Fruit fly (Drosophila melanogaster): ENCODE results near the gene CG4367.

The CG4367 gene

dm6 chr3R:20285678-20286449, 18.9 kb downstream of the CG4367 start (continued):
- peak; percentile 5 for TF ChIP-seq CG9609 (GFP tag; optimal IDR thresholded peaks at IDR 0.05)
- TF ChIP-seq Hey (tag; optimal IDR thresholded peaks at IDR 0.05): peak; percentile 30
- peak; percentile 41 for TF ChIP-seq gcm (GFP tag; optimal IDR thresholded peaks at IDR 0.05)
- TF ChIP-seq HHEX (GFP tag; optimal IDR thresholded peaks at IDR 0.05): peak; percentile 69
- no peak for TF ChIP-seq Bgb (GFP tag; IDR thresholded peaks at IDR 0.05; ENCODE audit: partially characterized antibody)
- no peak for TF ChIP-seq ERR (GFP tag; optimal IDR thresholded peaks at IDR 0.05)
- TF ChIP-seq chif (GFP tag; optimal IDR thresholded peaks at IDR 0.05): peak; percentile 57 to 67
- TF ChIP-seq CG13296 (GFP tag; optimal IDR thresholded peaks at IDR 0.05): no peak
- TF ChIP-seq CG3281 (GFP tag; optimal IDR thresholded peaks at IDR 0.05): no peak
- TF ChIP-seq nau (GFP tag; optimal IDR thresholded peaks at IDR 0.05): peak; percentile 85
- TF ChIP-seq tup (GFP tag; optimal IDR thresholded peaks at IDR 0.05): no peak
- no peak for TF ChIP-seq CG12299 (tag; optimal IDR thresholded peaks at IDR 0.05)
- TF ChIP-seq CG8388 (GFP tag; optimal IDR thresholded peaks at IDR 0.05): peak; percentile 38
- TF ChIP-seq CG34376 (GFP tag; optimal IDR thresholded peaks at IDR 0.05): no peak
- peak; percentile 20 for TF ChIP-seq CG12236 (GFP tag; optimal IDR thresholded peaks at IDR 0.05)
- no peak for TF ChIP-seq corto (GFP tag; optimal IDR thresholded peaks at IDR 0.05)
- TF ChIP-seq Adf1 (GFP tag; IDR thresholded peaks at IDR 0.05): no peak
- peak; percentile 65 for TF ChIP-seq CG12104 (GFP tag; optimal IDR thresholded peaks at IDR 0.05)
- TF ChIP-seq Awh (GFP tag; IDR thresholded peaks at IDR 0.05): peak; percentile 39; the same call in 1 of the 2 replicates
- TF ChIP-seq CG15073 (GFP tag; optimal IDR thresholded peaks at IDR 0.05): no peak
- peak; percentile 30 for TF ChIP-seq dm (GFP tag; optimal IDR thresholded peaks at IDR 0.05)
- no peak for TF ChIP-seq CG10274 (GFP tag; optimal IDR thresholded peaks at IDR 0.05)
- TF ChIP-seq crc (GFP tag; optimal IDR thresholded peaks at IDR 0.05): no peak
- no peak for TF ChIP-seq CG17802 (tag; optimal IDR thresholded peaks at IDR 0.05)
- no peak for TF ChIP-seq CG42726 (GFP tag; IDR thresholded peaks at IDR 0.05; ENCODE audit: partially characterized antibody)
- TF ChIP-seq bigmax (GFP tag; optimal IDR thresholded peaks at IDR 0.05): no peak
- 0 out of 3 replicates have a peak, but pooled peaks have one; percentile 29 for TF ChIP-seq z (GFP tag; IDR thresholded peaks at IDR 0.05)
- TF ChIP-seq fd64A (GFP tag; optimal IDR thresholded peaks at IDR 0.05): peak; percentile 97
- TF ChIP-seq CG10147 (GFP tag; optimal IDR thresholded peaks at IDR 0.05): no peak
- TF ChIP-seq CG13123 (GFP tag; optimal IDR thresholded peaks at IDR 0.05): peak; percentile 43
- peak; percentile 39 for TF ChIP-seq CG2678 (tag; optimal IDR thresholded peaks at IDR 0.05)
- TF ChIP-seq lmd (GFP tag; IDR thresholded peaks at IDR 0.05): peak; percentile 44
- peak; percentile 91 for TF ChIP-seq oc (tag; optimal IDR thresholded peaks at IDR 0.05)
- TF ChIP-seq Sry-δ (GFP tag; optimal IDR thresholded peaks at IDR 0.05): no peak
- TF ChIP-seq CG8924 (tag; optimal IDR thresholded peaks at IDR 0.05): peak; percentile 50
- TF ChIP-seq crol (GFP tag; IDR thresholded peaks at IDR 0.05): 0 out of 2 replicates have a peak, but pooled peaks have one; percentile 18
- TF ChIP-seq CG10979 (tag; optimal IDR thresholded peaks at IDR 0.05): peak; percentile 42
- peak; percentile 57 for TF ChIP-seq CG17912 (GFP tag; optimal IDR thresholded peaks at IDR 0.05)
- TF ChIP-seq vnd (GFP tag; IDR thresholded peaks at IDR 0.05; ENCODE audit: partially characterized antibody): no peak
- no peak for TF ChIP-seq zen2 (GFP tag; IDR thresholded peaks at IDR 0.05; ENCODE audit: partially characterized antibody)
- TF ChIP-seq wdn (GFP tag; IDR thresholded peaks at IDR 0.05): no peak
- peak; percentile 4 for TF ChIP-seq kah (GFP tag; optimal IDR thresholded peaks at IDR 0.05)
- TF ChIP-seq sc (optimal IDR thresholded peaks at IDR 0.05): no peak
- peak; percentile 82 for TF ChIP-seq sc (GFP tag; optimal IDR thresholded peaks at IDR 0.05)
- peak; percentile 45; the same call in 1 of the 2 replicates for TF ChIP-seq E2f1 (GFP tag; IDR thresholded peaks at IDR 0.05)
- TF ChIP-seq Dip3 (GFP tag; optimal IDR thresholded peaks at IDR 0.05): no peak
- no peak for TF ChIP-seq CG8290 (GFP tag; optimal IDR thresholded peaks at IDR 0.05)
- TF ChIP-seq CG8290 (tag; optimal IDR thresholded peaks at IDR 0.05): peak; percentile 15 to 73
- TF ChIP-seq ATbp (GFP tag; optimal IDR thresholded peaks at IDR 0.05): peak; percentile 98
